Fruit fly (Drosophila melanogaster) whole organism, prepupa: ENCODE results near the gene CG1113.

Experiments
- Blimp-1 ChIP-seq: fragments of 200-800 bp; sonication (Bioruptor generic); optimal IDR thresholded peaks from 3 replicates; lab custom pipeline; 2017; ENCODE audit warnings: missing biosample characterization, missing genetic modification characterization, mild to moderate bottlenecking, moderate library complexity, missing genetic modification reagents
- CG10631 ChIP-seq: fragments of 200-800 bp; sonication (Bioruptor generic); optimal IDR thresholded peaks from 2 replicates; lab custom pipeline; 2016; ENCODE audit warnings: missing biosample characterization, missing genetic modification characterization
- CG10669 ChIP-seq: fragments of 200-800 bp; sonication (Bioruptor generic); optimal IDR thresholded peaks from 3 replicates; lab custom pipeline; 2018; ENCODE audit warnings: missing biosample characterization, mild to moderate bottlenecking, missing genetic modification characterization, moderate library complexity
- CG11762 ChIP-seq: fragments of 200-800 bp; sonication (Bioruptor generic); optimal IDR thresholded peaks from 3 replicates; lab custom pipeline; 2016; ENCODE audit warnings: missing biosample characterization, missing genetic modification characterization; ENCODE audit not compliant: insufficient read depth
- CG15336 ChIP-seq: fragments of 200-800 bp; sonication (Bioruptor generic); IDR thresholded peaks from 2 replicates; pipeline ENCODE4 v1.3.6; 2022; ENCODE audit warnings: missing biosample characterization, missing genetic modification characterization
- CG3032 ChIP-seq: fragments of 200-800 bp; optimal IDR thresholded peaks from 2 replicates; lab custom pipeline; 2019; ENCODE audit warnings: missing biosample characterization, mild to moderate bottlenecking, missing genetic modification characterization, moderate library complexity
- CG31627 ChIP-seq: fragments of 200-800 bp; sonication (Bioruptor generic); optimal IDR thresholded peaks from 3 replicates; lab custom pipeline; 2016; ENCODE audit warnings: missing biosample characterization, missing genetic modification characterization
- CG32006 ChIP-seq: fragments of 200-800 bp; sonication (Bioruptor generic); optimal IDR thresholded peaks from 3 replicates; lab custom pipeline; 2017; ENCODE audit warnings: missing biosample characterization, mild to moderate bottlenecking, missing genetic modification characterization
- CG34406 ChIP-seq: fragments of 200-800 bp; sonication (Bioruptor generic); optimal IDR thresholded peaks from 3 replicates; lab custom pipeline; 2016; ENCODE audit warnings: missing biosample characterization, missing genetic modification characterization
- CG3919 ChIP-seq: fragments of 200-800 bp; sonication (Bioruptor generic); optimal IDR thresholded peaks from 3 replicates; lab custom pipeline; 2016; ENCODE audit warnings: missing biosample characterization, missing genetic modification characterization
- CG4318 ChIP-seq: fragments of 200-800 bp; sonication (Bioruptor generic); optimal IDR thresholded peaks from 3 replicates; lab custom pipeline; 2017; ENCODE audit warnings: missing biosample characterization, mild to moderate bottlenecking, missing genetic modification characterization
- CG6276 ChIP-seq: fragments of 200-800 bp; sonication (Bioruptor generic); optimal IDR thresholded peaks from 2 replicates; lab custom pipeline; 2017; ENCODE audit warnings: missing biosample characterization, mild to moderate bottlenecking, missing genetic modification characterization
- CG8119 ChIP-seq: fragments of 200-800 bp; sonication (Bioruptor generic); IDR thresholded peaks from 3 replicates; pipeline ENCODE4 v1.3.6; 2022; ENCODE audit warnings: missing biosample characterization, missing genetic modification characterization
- CG8319 ChIP-seq: fragments of 200-800 bp; sonication (Bioruptor generic); optimal IDR thresholded peaks from 3 replicates; lab custom pipeline; 2016; ENCODE audit warnings: missing biosample characterization, missing genetic modification characterization
- CG8632 ChIP-seq: fragments of 200-800 bp; sonication (Bioruptor generic); optimal IDR thresholded peaks from 3 replicates; lab custom pipeline; 2016; ENCODE audit warnings: missing biosample characterization, missing genetic modification characterization
- CG9139 ChIP-seq: fragments of 200-800 bp; sonication (Bioruptor generic); optimal IDR thresholded peaks from 3 replicates; lab custom pipeline; 2017; ENCODE audit warnings: missing biosample characterization, mild to moderate bottlenecking, missing genetic modification characterization
- Eip78C ChIP-seq: fragments of 200-800 bp; sonication (Bioruptor generic); peaks from one replicate; lab custom pipeline; 2016; ENCODE audit warnings: missing biosample characterization, missing genetic modification characterization
- Eip93F ChIP-seq: fragments of 200-800 bp; sonication (Bioruptor generic); optimal IDR thresholded peaks from 2 replicates; lab custom pipeline; 2016; ENCODE audit warnings: missing biosample characterization, mild to moderate bottlenecking, missing genetic modification characterization
- Ets21C ChIP-seq: fragments of 200-800 bp; sonication (Bioruptor generic); optimal IDR thresholded peaks from 3 replicates; lab custom pipeline; 2016; ENCODE audit warnings: missing biosample characterization, missing genetic modification characterization
- Ets96B ChIP-seq: fragments of 200-800 bp; optimal IDR thresholded peaks from 2 replicates; lab custom pipeline; 2019; ENCODE audit warnings: missing biosample characterization, mild to moderate bottlenecking, missing genetic modification characterization, moderate library complexity
- Hr38 ChIP-seq: sonication (Bioruptor generic); optimal IDR thresholded peaks from 2 replicates; lab custom pipeline; 2016; ENCODE audit warnings: missing biosample characterization, missing genetic modification characterization
- Hr39 ChIP-seq: fragments of 200-800 bp; sonication (Bioruptor generic); optimal IDR thresholded peaks from 2 replicates; lab custom pipeline; 2016; ENCODE audit warnings: missing biosample characterization, missing genetic modification characterization
- Lpt ChIP-seq: fragments of 200-800 bp; sonication (Bioruptor generic); optimal IDR thresholded peaks from 3 replicates; lab custom pipeline; 2016; ENCODE audit warnings: missing biosample characterization, missing genetic modification characterization
- Met ChIP-seq: fragments of 200-800 bp; sonication (Bioruptor generic); optimal IDR thresholded peaks from 3 replicates; lab custom pipeline; 2016; ENCODE audit warnings: missing biosample characterization, missing genetic modification characterization
- OdsH ChIP-seq: fragments of 200-800 bp; sonication (Bioruptor generic); optimal IDR thresholded peaks from 3 replicates; lab custom pipeline; 2016; ENCODE audit warnings: missing biosample characterization, missing genetic modification characterization
- Smox ChIP-seq: fragments of 200-800 bp; sonication (Bioruptor generic); optimal IDR thresholded peaks from 3 replicates; lab custom pipeline; 2016; ENCODE audit warnings: missing biosample characterization, missing genetic modification characterization
- Sox14 ChIP-seq: fragments of 200-800 bp; sonication (Bioruptor generic); optimal IDR thresholded peaks from 3 replicates; lab custom pipeline; 2016; ENCODE audit warnings: missing biosample characterization, missing genetic modification characterization
- Sox15 ChIP-seq: fragments of 200-800 bp; sonication (Bioruptor generic); optimal IDR thresholded peaks from 3 replicates; lab custom pipeline; 2016; ENCODE audit warnings: missing biosample characterization, missing genetic modification characterization
- cyc ChIP-seq: fragments of 200-800 bp; sonication (Bioruptor generic); optimal IDR thresholded peaks from 3 replicates; lab custom pipeline; 2016; ENCODE audit warnings: missing biosample characterization, missing genetic modification characterization
- dac ChIP-seq: fragments of 200-800 bp; sonication (Bioruptor generic); optimal IDR thresholded peaks from 2 replicates; lab custom pipeline; 2017; ENCODE audit warnings: missing biosample characterization, mild to moderate bottlenecking, missing genetic modification characterization
- dsx ChIP-seq: fragments of 200-800 bp; optimal IDR thresholded peaks from 3 replicates; lab custom pipeline; 2019; ENCODE audit warnings: missing biosample characterization, mild to moderate bottlenecking, missing genetic modification characterization, moderate library complexity; ENCODE audit not compliant: poor library complexity, severe bottlenecking
- eg ChIP-seq: fragments of 200-800 bp; sonication (Bioruptor generic); IDR thresholded peaks from 3 replicates; pipeline ENCODE4 v1.3.6; 2022; ENCODE audit warnings: missing biosample characterization, missing genetic modification characterization
- esn ChIP-seq: fragments of 200-800 bp; sonication (Bioruptor generic); optimal IDR thresholded peaks from 2 replicates; lab custom pipeline; 2016; ENCODE audit warnings: missing biosample characterization, mild to moderate bottlenecking, missing genetic modification characterization, moderate library complexity
- fd85E ChIP-seq: fragments of 200-800 bp; sonication (Bioruptor generic); optimal IDR thresholded peaks from 3 replicates; lab custom pipeline; 2016; ENCODE audit warnings: missing biosample characterization, missing genetic modification characterization
- fkh ChIP-seq: fragments of 200-800 bp; sonication (Bioruptor generic); optimal IDR thresholded peaks from 3 replicates; lab custom pipeline; 2017; ENCODE audit warnings: missing biosample characterization, mild to moderate bottlenecking, missing genetic modification characterization, moderate library complexity
- net ChIP-seq: fragments of 200-800 bp; sonication (Bioruptor generic); optimal IDR thresholded peaks from 3 replicates; lab custom pipeline; 2016; ENCODE audit warnings: missing biosample characterization, missing genetic modification characterization
- salr ChIP-seq, 2 experiments: fragments of 200-800 bp; sonication (Bioruptor generic); optimal IDR thresholded peaks; 3 replicates each; lab custom pipeline; 2016 to 2018; ENCODE audit warnings: missing biosample characterization in 2 of 2, missing genetic modification characterization in 2 of 2, mild to moderate bottlenecking in 1 of 2
- spab ChIP-seq: fragments of 200-800 bp; sonication (Bioruptor generic); optimal IDR thresholded peaks from 2 replicates; lab custom pipeline; 2017; ENCODE audit warnings: missing biosample characterization, mild to moderate bottlenecking, missing genetic modification characterization, missing genetic modification reagents
- ss ChIP-seq, 2 experiments: fragments of 200-800 bp; sonication (Bioruptor generic); optimal IDR thresholded peaks; 2 replicates in 1 of 2; 3 replicates in 1 of 2; lab custom pipeline; 2017 to 2018; ENCODE audit warnings: mild to moderate bottlenecking in 2 of 2, missing biosample characterization in 2 of 2, missing genetic modification characterization in 2 of 2, moderate library complexity in 1 of 2
- svp ChIP-seq: fragments of 200-800 bp; sonication (Bioruptor generic); peaks from one replicate; lab custom pipeline; 2016; ENCODE audit warnings: missing biosample characterization, missing genetic modification characterization
- topi ChIP-seq: fragments of 200-800 bp; sonication (Bioruptor generic); optimal IDR thresholded peaks from 3 replicates; lab custom pipeline; 2016; ENCODE audit warnings: missing biosample characterization, missing genetic modification characterization
- vri ChIP-seq: fragments of 200-800 bp; sonication (Bioruptor generic); optimal IDR thresholded peaks from 3 replicates; lab custom pipeline; 2016; ENCODE audit warnings: missing biosample characterization, mild to moderate bottlenecking, missing genetic modification characterization

Gene CG1113

DNA sequence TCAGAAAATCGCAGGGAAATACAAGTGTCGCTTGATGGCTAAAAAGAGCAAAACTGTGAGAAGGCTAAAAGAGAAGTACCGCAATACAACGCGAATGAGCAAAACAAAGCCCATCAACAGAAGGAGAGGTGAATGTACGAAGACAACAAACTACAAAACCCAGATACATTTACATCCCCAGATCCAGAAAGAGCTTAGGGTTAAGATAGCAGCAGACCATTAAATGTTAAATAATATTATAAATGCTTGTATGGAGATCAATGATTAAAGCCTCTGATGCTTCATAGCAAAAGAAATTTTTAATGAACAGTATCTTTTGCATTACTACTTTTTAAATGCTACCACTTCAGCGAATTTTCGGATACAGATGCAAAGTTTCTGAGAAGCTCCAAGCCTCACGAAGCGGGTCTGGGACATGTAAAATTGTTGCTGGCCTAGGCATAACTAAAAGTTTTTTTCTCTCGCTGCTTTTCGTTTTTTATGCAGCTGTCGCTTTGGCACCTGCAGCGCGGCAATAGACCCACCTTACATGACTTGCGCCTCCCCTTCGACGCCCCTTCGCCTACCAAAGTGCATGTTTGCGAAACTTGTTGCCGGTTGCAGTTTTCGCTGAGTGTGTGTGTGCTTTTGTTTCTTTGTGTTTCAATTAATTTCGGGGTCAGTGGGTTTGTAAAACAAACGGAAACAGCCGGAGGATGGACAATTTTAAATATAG lies 47.5 kb upstream of the CG1113 start (continued):
- TF ChIP-seq OdsH (GFP tag; lab: Kevin White, UChicago), result no peak
- TF ChIP-seq, all 60 proteins: peak for 6

dm6 chr3R:5207277-5208114 lies 45.5 kb upstream of the CG1113 start:
- TF ChIP-seq Lpt (GFP tag; lab: Kevin White, UChicago) (no peak), vri (GFP tag; lab: Kevin White, UChicago) (peak; percentile 23), fd85E (GFP tag; lab: Kevin White, UChicago) (no peak), fkh (GFP tag; lab: Kevin White, UChicago) (peak; percentile 63), Eip78C (GFP tag; lab: Kevin White, UChicago) (no peak), CG31627 (GFP tag; lab: Kevin White, UChicago) (no peak)

DNA sequence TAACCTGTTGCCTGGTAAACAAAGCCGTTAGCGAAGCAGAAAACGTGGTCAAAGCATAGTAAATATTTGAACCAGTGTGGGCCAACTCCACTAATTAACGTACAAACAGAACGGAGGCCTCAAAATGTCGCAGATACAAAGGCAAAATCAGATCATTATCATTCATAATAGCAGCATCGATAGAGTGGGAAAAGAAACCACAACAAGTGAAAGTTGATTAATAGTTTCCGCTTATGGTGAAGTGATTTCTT lies 44.9 kb upstream of the CG1113 start:
- TF ChIP-seq fkh (GFP tag; lab: Kevin White, UChicago) (peak; percentile 65), svp (GFP tag; lab: Kevin White, UChicago) (no peak), CG9139 (GFP tag; lab: Kevin White, UChicago) (no peak), CG8632 (no peak), CG8319 (GFP tag; lab: Kevin White, UChicago) (no peak), Met (GFP tag; lab: Kevin White, UChicago) (no peak), CG32006 (no peak), ss (GFP tag; optimal IDR thresholded peaks at IDR 0.05; lab: Kevin White, UChicago) (no peak)

dm6 chr3R:5209481-5209880 lies 43.5 kb upstream of the CG1113 start:
- TF ChIP-seq Hr38 (GFP tag; lab: Kevin White, UChicago) (peak; percentile 37), Blimp-1 (GFP tag; lab: Kevin White, UChicago) (peak; percentile 36), esn (peak; percentile 85), Eip93F (no peak), CG15336 (peak; percentile 94), CG34406 (GFP tag; lab: Kevin White, UChicago) (peak; percentile 84), Eip78C (GFP tag; lab: Kevin White, UChicago) (peak; percentile 97), Ets21C (GFP tag; lab: Kevin White, UChicago) (peak; percentile 64), CG8119 (GFP tag; lab: Robert Waterston, UW) (peak; percentile 91), Sox15 (GFP tag; lab: Kevin White, UChicago) (peak; percentile 82), spab (GFP tag; lab: Kevin White, UChicago) (peak; percentile 81), eg (GFP tag; lab: Robert Waterston, UW) (peak; percentile 95), dsx (GFP tag; lab: Kevin White, UChicago) (peak; percentile 76), CG10669 (peak; percentile 86), topi (GFP tag; lab: Kevin White, UChicago) (peak; percentile 82), cyc (peak; percentile 85), CG4318 (GFP tag; lab: Kevin White, UChicago) (peak; percentile 85), CG32006 (peak; percentile 94), dac (peak; percentile 84), Hr39 (GFP tag; lab: Kevin White, UChicago) (peak; percentile 86), ss (GFP tag; optimal IDR thresholded peaks at IDR 0.05; lab: Kevin White, UChicago) (peak; percentile 78 to 84), CG3919 (GFP tag; lab: Kevin White, UChicago) (peak; percentile 94), CG6276 (peak; percentile 89), CG11762 (GFP tag; lab: Kevin White, UChicago) (peak; percentile 83), Lpt (GFP tag; lab: Kevin White, UChicago) (peak; percentile 88), Sox14 (GFP tag; lab: Kevin White, UChicago) (peak; percentile 91), salr (GFP tag; optimal IDR thresholded peaks at IDR 0.05; lab: Kevin White, UChicago) (peak; percentile 72 to 79), svp (GFP tag; lab: Kevin White, UChicago) (no peak), fd85E (GFP tag; lab: Kevin White, UChicago) (peak; percentile 76), Ets96B (peak; percentile 86), CG9139 (GFP tag; lab: Kevin White, UChicago) (peak; percentile 74), CG10631 (peak; percentile 83), CG3032 (peak; percentile 84), Smox (GFP tag; lab: Kevin White, UChicago) (peak; percentile 64), Met (GFP tag; lab: Kevin White, UChicago) (peak; percentile 82), net (GFP tag; lab: Kevin White, UChicago) (peak; percentile 92)
